Fruit fly (Drosophila melanogaster) whole organism, wandering third instar larva: Measurements from ENCODE around the gene tty.

Experiments
- Abd-B ChIP-seq: fragments of >200 bp; optimal IDR thresholded peaks from 2 replicates; lab custom pipeline; 2017; ENCODE audit warnings: missing biosample characterization, missing genetic modification characterization
- CG32264 ChIP-seq: fragments of 200-800 bp; sonication (Bioruptor generic); optimal IDR thresholded peaks from 2 replicates; lab custom pipeline; 2016; ENCODE audit warnings: missing biosample characterization, missing genetic modification characterization
- CG9705 ChIP-seq: fragments of 200-800 bp; sonication (Bioruptor generic); optimal IDR thresholded peaks from 2 replicates; lab custom pipeline; 2018; ENCODE audit warnings: missing biosample characterization, mild to moderate bottlenecking, missing genetic modification characterization
- CrebA ChIP-seq: fragments of 200-800 bp; sonication (Bioruptor generic); optimal IDR thresholded peaks from 2 replicates; lab custom pipeline; 2016; ENCODE audit warnings: missing biosample characterization, mild to moderate bottlenecking, missing genetic modification characterization, borderline replicate concordance
- Dfd ChIP-seq: fragments of >200 bp; optimal IDR thresholded peaks from 2 replicates; lab custom pipeline; 2017; ENCODE audit warnings: missing biosample characterization, missing genetic modification characterization
- Dif ChIP-seq: fragments of 200-275, 200-300 bp; sonication (Bioruptor generic); optimal IDR thresholded peaks from 2 replicates; lab custom pipeline; 2018; ENCODE audit warnings: missing biosample characterization, missing genetic modification characterization; ENCODE audit not compliant: partially characterized antibody
- GATAd ChIP-seq: sonication (Bioruptor generic); optimal IDR thresholded peaks from 2 replicates; lab custom pipeline; 2016; ENCODE audit warnings: missing biosample characterization, missing genetic modification characterization
- HLH106 ChIP-seq: fragments of 200-800 bp; optimal IDR thresholded peaks from 3 replicates; lab custom pipeline; 2019; ENCODE audit warnings: missing biosample characterization, mild to moderate bottlenecking, missing genetic modification characterization, moderate library complexity
- Hnf4 ChIP-seq: fragments of 200-800 bp; sonication (Bioruptor generic); optimal IDR thresholded peaks from 2 replicates; lab custom pipeline; 2016; ENCODE audit warnings: missing biosample characterization, mild to moderate bottlenecking, missing genetic modification characterization
- Hr78 ChIP-seq: fragments of >200 bp; optimal IDR thresholded peaks from 2 replicates; lab custom pipeline; 2017; ENCODE audit warnings: missing biosample characterization, missing genetic modification characterization
- Hr83 ChIP-seq: fragments of 200-300 bp; sonication (Bioruptor generic); optimal IDR thresholded peaks from 2 replicates; lab custom pipeline; 2016; ENCODE audit warnings: missing biosample characterization, mild to moderate bottlenecking, missing genetic modification characterization, moderate library complexity; ENCODE audit not compliant: poor library complexity, severe bottlenecking
- Jra ChIP-seq: sonication (Bioruptor generic); optimal IDR thresholded peaks from 2 replicates; lab custom pipeline; 2016; ENCODE audit warnings: missing biosample characterization, missing genetic modification characterization
- Myc ChIP-seq: fragments of >200 bp; optimal IDR thresholded peaks from 2 replicates; lab custom pipeline; 2017
- N ChIP-seq: fragments of >200 bp; optimal IDR thresholded peaks from 2 replicates; lab custom pipeline; 2018; ENCODE audit warnings: missing biosample characterization, missing external identifiers, missing genetic modification characterization
- Rel ChIP-seq, 2 experiments: fragments of 200-800 bp; sonication (Bioruptor generic) in 1 of 2; optimal IDR thresholded peaks; 2 replicates in 1 of 2; 3 replicates in 1 of 2; lab custom pipeline; 2016 to 2019; ENCODE audit warnings: mild to moderate bottlenecking in 2 of 2, missing biosample characterization in 2 of 2, missing genetic modification characterization in 2 of 2, moderate library complexity in 1 of 2
- Sp1 ChIP-seq: fragments of 200-800 bp; sonication (Bioruptor generic); optimal IDR thresholded peaks from 3 replicates; lab custom pipeline; 2019; ENCODE audit warnings: missing biosample characterization, mild to moderate bottlenecking, missing genetic modification characterization, moderate library complexity
- Vsx2 ChIP-seq: fragments of 200-300, 225-300 bp; sonication (Bioruptor generic); optimal IDR thresholded peaks from 2 replicates; lab custom pipeline; 2018; ENCODE audit warnings: missing biosample characterization, missing genetic modification characterization; ENCODE audit not compliant: partially characterized antibody
- br ChIP-seq: fragments of 200-800 bp; sonication (Bioruptor generic); optimal IDR thresholded peaks from 2 replicates; lab custom pipeline; 2016; ENCODE audit warnings: missing biosample characterization, missing genetic modification characterization
- dl ChIP-seq, 2 experiments: fragments of 175-275, 200-275 bp in 1 of 2; fragments of 200-275 bp in 1 of 2; sonication (Bioruptor generic); optimal IDR thresholded peaks; lab custom pipeline; 2018; ENCODE audit warnings: mild to moderate bottlenecking in 2 of 2, missing biosample characterization in 2 of 2, missing genetic modification characterization in 2 of 2, moderate library complexity in 2 of 2; ENCODE audit not compliant: partially characterized antibody in 2 of 2, insufficient read depth in 1 of 2
- dmrt93B ChIP-seq: fragments of 200-800 bp; sonication (Bioruptor generic); optimal IDR thresholded peaks from 2 replicates; lab custom pipeline; 2018; ENCODE audit warnings: missing biosample characterization, mild to moderate bottlenecking, missing genetic modification characterization
- dsf ChIP-seq: sonication (Bioruptor generic); optimal IDR thresholded peaks from 2 replicates; lab custom pipeline; 2016; ENCODE audit warnings: missing biosample characterization, missing genetic modification characterization, borderline replicate concordance
- ey ChIP-seq: fragments of 200-800 bp; sonication (Bioruptor generic); optimal IDR thresholded peaks from 2 replicates; lab custom pipeline; 2016; ENCODE audit warnings: missing biosample characterization, missing genetic modification characterization
- foxo ChIP-seq, 2 experiments: fragments of 200-800 bp; sonication (Bioruptor generic); optimal IDR thresholded peaks; 2 replicates in 1 of 2; 3 replicates in 1 of 2; lab custom pipeline; 2016 to 2017; ENCODE audit warnings: missing biosample characterization in 2 of 2, missing genetic modification characterization in 2 of 2
- fru ChIP-seq: fragments of 200-800 bp; sonication (Bioruptor generic); optimal IDR thresholded peaks from 3 replicates; lab custom pipeline; 2016; ENCODE audit warnings: missing biosample characterization, mild to moderate bottlenecking, missing genetic modification characterization
- h ChIP-seq: fragments of 200-800 bp; sonication (Bioruptor generic); optimal IDR thresholded peaks from 3 replicates; lab custom pipeline; 2016; ENCODE audit warnings: missing biosample characterization, mild to moderate bottlenecking, missing genetic modification characterization
- jim ChIP-seq: fragments of 175-275, 200-325 bp; sonication (Bioruptor generic); optimal IDR thresholded peaks from 2 replicates; lab custom pipeline; 2016; ENCODE audit warnings: missing biosample characterization, mild to moderate bottlenecking, missing genetic modification characterization
- pan ChIP-seq: fragments of >200 bp; optimal IDR thresholded peaks from 2 replicates; lab custom pipeline; 2017
- psq ChIP-seq: fragments of 200-800 bp; sonication (Bioruptor generic); optimal IDR thresholded peaks from 3 replicates; lab custom pipeline; 2017; ENCODE audit warnings: missing biosample characterization, mild to moderate bottlenecking, missing genetic modification characterization, moderate library complexity
- rgr ChIP-seq: fragments of 200-800 bp; sonication (Bioruptor generic); optimal IDR thresholded peaks from 3 replicates; lab custom pipeline; 2016; ENCODE audit warnings: missing biosample characterization, mild to moderate bottlenecking, missing genetic modification characterization
- sage ChIP-seq: fragments of 200-800 bp; sonication (Bioruptor generic); optimal IDR thresholded peaks from 2 replicates; lab custom pipeline; 2016; ENCODE audit warnings: missing biosample characterization, mild to moderate bottlenecking, missing genetic modification characterization
- sv ChIP-seq: fragments of 200-800 bp; sonication (Bioruptor generic); optimal IDR thresholded peaks from 3 replicates; lab custom pipeline; 2016; ENCODE audit warnings: missing biosample characterization, missing genetic modification characterization
- tai ChIP-seq: sonication (Bioruptor generic); optimal IDR thresholded peaks from 2 replicates; lab custom pipeline; 2016; ENCODE audit warnings: missing biosample characterization, missing genetic modification characterization
- usp ChIP-seq: fragments of >200 bp; optimal IDR thresholded peaks from 2 replicates; lab custom pipeline; 2017; ENCODE audit warnings: missing biosample characterization, missing genetic modification characterization
- woc ChIP-seq: sonication (Bioruptor generic); optimal IDR thresholded peaks from 2 replicates; lab custom pipeline; 2016; ENCODE audit warnings: missing biosample characterization, mild to moderate bottlenecking, missing genetic modification characterization

tty gene

dm6 chrX:21323933-21324688 is 15.4 kb downstream of the tty start, which contains the start of the genes Dd and CG1486:
Gene Dd (minus strand): TSS chrX:21324009.
Gene CG1486 (plus strand): TSS chrX:21324046.
- TF ChIP-seq Myc (lab: Kevin White, UChicago): peak; percentile 30
- TF ChIP-seq Rel (GFP tag; optimal IDR thresholded peaks at IDR 0.05; lab: Kevin White, UChicago): no peak
- peak; percentile 22 for TF ChIP-seq Rel (tag; optimal IDR thresholded peaks at IDR 0.05; lab: Kevin White, UChicago)
- TF ChIP-seq tai: no peak
- TF ChIP-seq Vsx2: no peak
- TF ChIP-seq HLH106 (tag; lab: Kevin White, UChicago): peak; percentile 4
- TF ChIP-seq Jra (GFP tag; lab: Kevin White, UChicago): peak; percentile 28
- TF ChIP-seq Dfd: peak; percentile 25
- TF ChIP-seq dsf (GFP tag; lab: Kevin White, UChicago): no peak
- peak; percentile 33 for TF ChIP-seq h (GFP tag; lab: Kevin White, UChicago)
- TF ChIP-seq sage: no peak
- TF ChIP-seq, all 38 proteins: peak for 6

- TF ChIP-seq h (GFP tag; lab: Kevin White, UChicago) (no peak), N (GFP tag; lab: Kevin White, UChicago) (no peak), Rel (GFP tag; optimal IDR thresholded peaks at IDR 0.05; lab: Kevin White, UChicago) (no peak), Rel (tag; optimal IDR thresholded peaks at IDR 0.05; lab: Kevin White, UChicago) (peak; percentile 20), dmrt93B (no peak), dl (GFP tag; optimal IDR thresholded peaks at IDR 0.05; lab: Kevin White, UChicago; ENCODE audit: insufficient read depth in 1 of 2, partially characterized antibody in 2 of 2) (no peak), psq (GFP tag; lab: Kevin White, UChicago) (no peak)
Measured at dm6 chrX:21323171-21323695, 16.2 kb downstream of the tty start.

dm6 chrX:21322289-21322981 is 17.0 kb downstream of the tty start:
- TF ChIP-seq CG9705 (GFP tag; lab: Kevin White, UChicago) (peak; percentile 10), ey (GFP tag; lab: Kevin White, UChicago) (no peak), h (GFP tag; lab: Kevin White, UChicago) (peak; percentile 79), fru (GFP tag; lab: Kevin White, UChicago) (peak; percentile 75), CrebA (GFP tag; lab: Kevin White, UChicago) (no peak), Vsx2 (no peak), foxo (GFP tag; optimal IDR thresholded peaks at IDR 0.05; lab: Kevin White, UChicago) (peak in 1 of 2 experiments; percentile 68), dmrt93B (no peak), sage (peak; percentile 12), HLH106 (tag; lab: Kevin White, UChicago) (peak; percentile 72), Myc (lab: Kevin White, UChicago) (no peak), Dfd (no peak), Hr83 (GFP tag; lab: Kevin White, UChicago) (no peak), dsf (GFP tag; lab: Kevin White, UChicago) (no peak), dl (GFP tag; optimal IDR thresholded peaks at IDR 0.05; lab: Kevin White, UChicago; ENCODE audit: insufficient read depth in 1 of 2, partially characterized antibody in 2 of 2) (no peak), Abd-B (GFP tag; lab: Kevin White, UChicago) (no peak)

dm6 chrX:21319202-21319772 is 20.2 kb downstream of the tty start, which contains the start of the genes SLIRP1 and anox:
Gene SLIRP1 (minus strand): TSS chrX:21319296.
Gene anox (minus strand): TSS chrX:21319296.
- TF ChIP-seq woc (peak; percentile 92), tai (no peak), Hnf4 (peak; percentile 71), h (GFP tag; lab: Kevin White, UChicago) (peak; percentile 80), CG32264 (GFP tag; lab: Kevin White, UChicago) (peak; percentile 43), usp (no peak), HLH106 (tag; lab: Kevin White, UChicago) (peak; percentile 88), dsf (GFP tag; lab: Kevin White, UChicago) (no peak), jim (GFP tag; lab: Kevin White, UChicago) (no peak), N (GFP tag; lab: Kevin White, UChicago) (no peak), Hr78 (no peak), Myc (lab: Kevin White, UChicago) (no peak), br (GFP tag; lab: Kevin White, UChicago) (peak; percentile 61), Rel (GFP tag; optimal IDR thresholded peaks at IDR 0.05; lab: Kevin White, UChicago) (no peak), Rel (tag; optimal IDR thresholded peaks at IDR 0.05; lab: Kevin White, UChicago) (peak; percentile 56), Sp1 (peak; percentile 87), GATAd (GFP tag; lab: Kevin White, UChicago) (no peak), Dfd (no peak), rgr (GFP tag; lab: Kevin White, UChicago) (peak; percentile 79), Hr83 (GFP tag; lab: Kevin White, UChicago) (peak; percentile 32), sv (peak; percentile 83), Jra (GFP tag; lab: Kevin White, UChicago) (peak; percentile 50), ey (GFP tag; lab: Kevin White, UChicago) (peak; percentile 76), Vsx2 (no peak), dmrt93B (peak; percentile 85), CrebA (GFP tag; lab: Kevin White, UChicago) (no peak), pan (no peak), Dif (GFP tag; lab: Kevin White, UChicago) (no peak), fru (GFP tag; lab: Kevin White, UChicago) (peak; percentile 85), psq (GFP tag; lab: Kevin White, UChicago) (peak; percentile 76), CG9705 (GFP tag; lab: Kevin White, UChicago) (peak; percentile 74), Abd-B (GFP tag; lab: Kevin White, UChicago) (no peak)
